Worm (Caenorhabditis elegans): Measurements from ENCODE around the gene B0238.9.

ce11 chrV:5322815-5323214 lies 44.9 kb upstream of the B0238.9 start:
- TF ChIP-seq blmp-1 (tag; optimal IDR thresholded peaks at IDR 0.05): no peak
- no peak for TF ChIP-seq ces-1 (GFP tag; optimal IDR thresholded peaks at IDR 0.05)
- TF ChIP-seq ham-2 (GFP tag; optimal IDR thresholded peaks at IDR 0.05): no peak
- no peak for TF ChIP-seq snpc-4 (tag; optimal IDR thresholded peaks at IDR 0.05)

Measured in whole organism, mixed stage, embryonic.